Fruit fly (Drosophila melanogaster) S2 (cell line): Measurements from ENCODE around the gene CG17472.

ENCODE experiments used
- CG8478 ChIP-seq: fragments of >200 bp; optimal IDR thresholded peaks from 2 replicates; lab custom pipeline; 2018
- CTCF ChIP-seq, 2 experiments: fragments of >200 bp; optimal IDR thresholded peaks; 2 replicates each; lab custom pipeline; 2018

- TF ChIP-seq CG8478 (no peak), CTCF (optimal IDR thresholded peaks at IDR 0.05; lab: Kevin White, UChicago) (no peak)
Measured at dm6 chr2L:20597744-20598143, 36.6 kb upstream of the CG17472 start.
